Fruit fly (Drosophila melanogaster) whole organism, embryonic: ENCODE results near the gene Sfxn2.

Experiments
- Bgb ChIP-seq: fragments of 200-800 bp; sonication (Bioruptor generic); IDR thresholded peaks from 2 replicates; pipeline ENCODE4 v1.3.6; 2022; ENCODE audit warnings: missing biosample characterization, missing genetic modification characterization; ENCODE audit not compliant: partially characterized antibody
- CG10267 ChIP-seq: fragments of 200-800 bp; sonication (Bioruptor generic); optimal IDR thresholded peaks from 2 replicates; lab custom pipeline; 2018; ENCODE audit warnings: missing biosample characterization, mild to moderate bottlenecking, missing genetic modification characterization, moderate library complexity
- CG10366 ChIP-seq: fragments of 200-800 bp; sonication (Bioruptor generic); IDR thresholded peaks from 2 replicates; pipeline ENCODE4 v1.3.6; 2022; ENCODE audit warnings: missing biosample characterization, missing genetic modification characterization
- CG10654 ChIP-seq: fragments of 200-800 bp; sonication (Bioruptor generic); optimal IDR thresholded peaks from 2 replicates; lab custom pipeline; 2016; ENCODE audit warnings: missing biosample characterization, missing genetic modification characterization
- CG10959 ChIP-seq: fragments of 200-800 bp; sonication (Bioruptor generic); IDR thresholded peaks from 2 replicates; pipeline ENCODE4 v1.3.6; 2022; ENCODE audit warnings: missing biosample characterization, missing genetic modification characterization
- CG10979 ChIP-seq: fragments of 200-800 bp; sonication (Bioruptor generic); optimal IDR thresholded peaks from 2 replicates; lab custom pipeline; 2018; ENCODE audit warnings: missing biosample characterization, mild to moderate bottlenecking, missing genetic modification characterization, moderate library complexity
- CG12236 ChIP-seq: fragments of 200-800 bp; sonication (Bioruptor generic); optimal IDR thresholded peaks from 2 replicates; lab custom pipeline; 2016; ENCODE audit warnings: missing biosample characterization, missing genetic modification characterization
- CG12391 ChIP-seq: fragments of 200-800 bp; sonication (Bioruptor generic); optimal IDR thresholded peaks from 3 replicates; lab custom pipeline; 2018; ENCODE audit warnings: missing biosample characterization, mild to moderate bottlenecking, missing genetic modification characterization, moderate library complexity
- CG15269 ChIP-seq: fragments of 200-800 bp; sonication (Bioruptor generic); optimal IDR thresholded peaks from 2 replicates; lab custom pipeline; 2018; ENCODE audit warnings: missing biosample characterization, mild to moderate bottlenecking, missing genetic modification characterization, moderate library complexity
- CG17328 ChIP-seq: fragments of 200-800 bp; sonication (Bioruptor generic); IDR thresholded peaks from 2 replicates; pipeline ENCODE4 v1.3.6; 2022; ENCODE audit warnings: missing biosample characterization, missing genetic modification characterization
- CG17361 ChIP-seq: fragments of 200-800 bp; sonication (Bioruptor generic); IDR thresholded peaks from 3 replicates; pipeline ENCODE4 v1.3.6; 2022; ENCODE audit warnings: missing biosample characterization, missing genetic modification characterization
- CG17612 ChIP-seq: fragments of 200-800 bp; sonication (Bioruptor generic); IDR thresholded peaks from 2 replicates; pipeline ENCODE4 v1.3.6; 2022; ENCODE audit warnings: missing biosample characterization, missing genetic modification characterization
- CG2202 ChIP-seq: fragments of 200-800 bp; sonication (Bioruptor generic); optimal IDR thresholded peaks from 2 replicates; lab custom pipeline; 2018; ENCODE audit warnings: missing biosample characterization, mild to moderate bottlenecking, missing genetic modification characterization
- CG30403 ChIP-seq: fragments of 200-800 bp; sonication (Bioruptor generic); optimal IDR thresholded peaks from 3 replicates; lab custom pipeline; 2016; ENCODE audit warnings: missing biosample characterization, missing genetic modification characterization
- CG4820 ChIP-seq: fragments of 200-800 bp; sonication (Bioruptor generic); optimal IDR thresholded peaks from 3 replicates; lab custom pipeline; 2016; ENCODE audit warnings: missing biosample characterization, missing genetic modification characterization
- CG5953 ChIP-seq: fragments of 200-800 bp; sonication (Bioruptor generic); IDR thresholded peaks from 2 replicates; pipeline ENCODE4 v1.3.6; 2022; ENCODE audit warnings: missing biosample characterization, missing genetic modification characterization
- CG6765 ChIP-seq: fragments of 200-800 bp; sonication (Bioruptor generic); optimal IDR thresholded peaks from 3 replicates; lab custom pipeline; 2017; ENCODE audit warnings: missing biosample characterization, mild to moderate bottlenecking, missing genetic modification characterization
- CG6854 ChIP-seq: fragments of 200-800 bp; sonication (Bioruptor generic); optimal IDR thresholded peaks from 3 replicates; lab custom pipeline; 2017; ENCODE audit warnings: missing biosample characterization, mild to moderate bottlenecking, missing genetic modification characterization
- CG8924 ChIP-seq: fragments of 200-800 bp; optimal IDR thresholded peaks from 3 replicates; lab custom pipeline; 2019; ENCODE audit warnings: missing biosample characterization, mild to moderate bottlenecking, missing genetic modification characterization, moderate library complexity
- CHES-1-like ChIP-seq: fragments of 200-800 bp; sonication (Bioruptor generic); optimal IDR thresholded peaks from 2 replicates; lab custom pipeline; 2016; ENCODE audit warnings: missing biosample characterization, missing genetic modification characterization
- Camta ChIP-seq: fragments of 200-800 bp; sonication (Bioruptor generic); optimal IDR thresholded peaks from 2 replicates; lab custom pipeline; 2016; ENCODE audit warnings: missing biosample characterization, missing genetic modification characterization
- Fer1 ChIP-seq: fragments of 200-800 bp; sonication (Bioruptor generic); optimal IDR thresholded peaks from 2 replicates; lab custom pipeline; 2017; ENCODE audit warnings: missing biosample characterization, mild to moderate bottlenecking, missing genetic modification characterization
- Fer3 ChIP-seq: fragments of 200-800 bp; sonication (Bioruptor generic); optimal IDR thresholded peaks from 2 replicates; lab custom pipeline; 2018; ENCODE audit warnings: missing biosample characterization, mild to moderate bottlenecking, missing genetic modification characterization, moderate library complexity
- H15 ChIP-seq: fragments of 200-800 bp; sonication (Bioruptor generic); IDR thresholded peaks from 3 replicates; pipeline ENCODE4 v1.3.6; 2022; ENCODE audit warnings: missing biosample characterization, missing genetic modification characterization
- Lhr ChIP-seq: fragments of 200-800 bp; sonication (Bioruptor generic); optimal IDR thresholded peaks from 3 replicates; lab custom pipeline; 2017; ENCODE audit warnings: mild to moderate bottlenecking, missing biosample characterization, missing genetic modification reagents, missing genetic modification characterization
- Mrtf ChIP-seq: fragments of 200-800 bp; sonication (Bioruptor generic); IDR thresholded peaks from 3 replicates; pipeline ENCODE4 v1.3.6; 2022; ENCODE audit warnings: missing biosample characterization, missing genetic modification characterization
- Nf-YA ChIP-seq: fragments of 200-800 bp; sonication (Bioruptor generic); IDR thresholded peaks from 2 replicates; pipeline ENCODE4 v1.3.6; 2022; ENCODE audit warnings: missing biosample characterization, missing genetic modification characterization
- Sin3A ChIP-seq: fragments of >200 bp; optimal IDR thresholded peaks from 2 replicates; lab custom pipeline; 2018
- al ChIP-seq: fragments of 200-800 bp; sonication (Bioruptor generic); IDR thresholded peaks from 2 replicates; pipeline ENCODE4 v1.3.6; 2022; ENCODE audit warnings: missing biosample characterization, missing genetic modification characterization
- bigmax ChIP-seq: fragments of 200-800 bp; sonication (Bioruptor generic); optimal IDR thresholded peaks from 2 replicates; lab custom pipeline; 2018; ENCODE audit warnings: missing biosample characterization, mild to moderate bottlenecking, missing genetic modification characterization
- crol ChIP-seq: fragments of 200-800 bp; sonication (Bioruptor generic); IDR thresholded peaks from 2 replicates; pipeline ENCODE4 v1.3.6; 2022; ENCODE audit warnings: missing biosample characterization, missing genetic modification characterization
- eve ChIP-seq, 2 experiments: fragments of >200 bp; optimal IDR thresholded peaks; 2 replicates each; lab custom pipeline; 2017; ENCODE audit warnings: missing biosample characterization in 2 of 2, missing genetic modification characterization in 2 of 2
- ewg ChIP-seq: fragments of 200-800 bp; sonication (Bioruptor generic); optimal IDR thresholded peaks from 3 replicates; lab custom pipeline; 2017; ENCODE audit warnings: mild to moderate bottlenecking, missing biosample characterization, missing genetic modification reagents, missing genetic modification characterization
- gce ChIP-seq: fragments of 200-800 bp; sonication (Bioruptor generic); IDR thresholded peaks from 3 replicates; pipeline ENCODE4 v1.3.6; 2022; ENCODE audit warnings: missing biosample characterization, missing genetic modification characterization
- gcm ChIP-seq: fragments of 200-800 bp; sonication (Bioruptor generic); optimal IDR thresholded peaks from 2 replicates; lab custom pipeline; 2019; ENCODE audit warnings: missing biosample characterization, mild to moderate bottlenecking, missing genetic modification characterization, moderate library complexity
- her ChIP-seq: fragments of 200-800 bp; sonication (Bioruptor generic); optimal IDR thresholded peaks from 2 replicates; lab custom pipeline; 2016; ENCODE audit warnings: missing biosample characterization, missing genetic modification characterization
- maf-S ChIP-seq: fragments of 200-800 bp; sonication (Bioruptor generic); optimal IDR thresholded peaks from 2 replicates; lab custom pipeline; 2016; ENCODE audit warnings: missing biosample characterization, missing genetic modification characterization
- nau ChIP-seq: fragments of 200-800 bp; sonication (Bioruptor generic); optimal IDR thresholded peaks from 3 replicates; lab custom pipeline; 2017; ENCODE audit warnings: missing biosample characterization, mild to moderate bottlenecking, missing genetic modification characterization, missing genetic modification reagents
- nerfin-2 ChIP-seq: fragments of 200-800 bp; sonication (Bioruptor generic); IDR thresholded peaks from 2 replicates; pipeline ENCODE4 v1.3.6; 2022; ENCODE audit warnings: missing biosample characterization, missing genetic modification characterization; ENCODE audit not compliant: partially characterized antibody
- nmo ChIP-seq: fragments of 200-800 bp; sonication (Bioruptor generic); optimal IDR thresholded peaks from 2 replicates; lab custom pipeline; 2018; ENCODE audit warnings: missing biosample characterization, mild to moderate bottlenecking, missing genetic modification characterization, moderate library complexity
- oc ChIP-seq: fragments of 200-800 bp; sonication (Bioruptor generic); optimal IDR thresholded peaks from 2 replicates; lab custom pipeline; 2018; ENCODE audit warnings: missing biosample characterization, mild to moderate bottlenecking, missing genetic modification characterization, moderate library complexity
- pros ChIP-seq: fragments of 200-800 bp; sonication (Bioruptor generic); optimal IDR thresholded peaks from 3 replicates; lab custom pipeline; 2019; ENCODE audit warnings: missing biosample characterization, mild to moderate bottlenecking, missing genetic modification characterization, moderate library complexity
- psq ChIP-seq: fragments of 200-800 bp; sonication (Bioruptor generic); optimal IDR thresholded peaks from 2 replicates; lab custom pipeline; 2017; ENCODE audit warnings: missing biosample characterization, missing genetic modification characterization
- sd ChIP-seq: fragments of 200-800 bp; sonication (Bioruptor generic); optimal IDR thresholded peaks from 3 replicates; lab custom pipeline; 2018; ENCODE audit warnings: missing biosample characterization, mild to moderate bottlenecking, missing genetic modification characterization, moderate library complexity
- slp2 ChIP-seq: fragments of 200-800 bp; sonication (Bioruptor generic); optimal IDR thresholded peaks from 2 replicates; lab custom pipeline; 2016; ENCODE audit warnings: missing biosample characterization, missing genetic modification characterization
- sqz ChIP-seq: fragments of 200-800 bp; sonication (Bioruptor generic); optimal IDR thresholded peaks from 3 replicates; lab custom pipeline; 2018; ENCODE audit warnings: missing biosample characterization, mild to moderate bottlenecking, missing genetic modification characterization
- toy ChIP-seq: fragments of 200-800 bp; sonication (Bioruptor generic); IDR thresholded peaks from 2 replicates; pipeline ENCODE4 v1.3.6; 2022; ENCODE audit warnings: missing biosample characterization, missing genetic modification characterization
- ttk ChIP-seq: fragments of 200-800 bp; sonication (Bioruptor generic); IDR thresholded peaks from 2 replicates; pipeline ENCODE4 v2.1.2; 2022; ENCODE audit warnings: missing biosample characterization, missing genetic modification characterization
- unpg ChIP-seq: fragments of 200-800 bp; sonication (Bioruptor generic); optimal IDR thresholded peaks from 3 replicates; lab custom pipeline; 2018; ENCODE audit warnings: missing biosample characterization, mild to moderate bottlenecking, missing genetic modification characterization, moderate library complexity
- vvl ChIP-seq: fragments of 200-800 bp; sonication (Bioruptor generic); IDR thresholded peaks from 2 replicates; pipeline ENCODE4 v1.3.6; 2022; ENCODE audit warnings: missing biosample characterization, missing genetic modification characterization
- wor ChIP-seq: fragments of 200-800 bp; sonication (Bioruptor generic); IDR thresholded peaks from 2 replicates; pipeline ENCODE4 v1.3.6; 2022; ENCODE audit warnings: missing biosample characterization, missing genetic modification characterization
- zfh2 ChIP-seq: fragments of 200-800 bp; sonication (Bioruptor generic); optimal IDR thresholded peaks from 2 replicates; lab custom pipeline; 2016; ENCODE audit warnings: missing biosample characterization, missing genetic modification characterization

The Sfxn2 gene

dm6 chr3L:19035163-19035900, 27.6 kb upstream of the Sfxn2 start (continued):
- no peak for TF ChIP-seq Fer3 (tag; lab: Kevin White, UChicago)
- peak; percentile 25 for TF ChIP-seq CG10979 (tag; lab: Kevin White, UChicago)
- TF ChIP-seq ttk (GFP tag; lab: Robert Waterston, UW) = no peak
- TF ChIP-seq H15 (GFP tag; lab: Robert Waterston, UW) = no peak
- no peak for TF ChIP-seq Nf-YA (GFP tag; lab: Robert Waterston, UW)
- TF ChIP-seq CG30403 (GFP tag; lab: Kevin White, UChicago) = no peak
- no peak for TF ChIP-seq CG4820 (GFP tag; lab: Kevin White, UChicago)
- no peak for TF ChIP-seq slp2 (GFP tag; lab: Kevin White, UChicago)
- no peak for TF ChIP-seq wor
- TF ChIP-seq vvl (GFP tag; lab: Robert Waterston, UW) = no peak
- TF ChIP-seq toy (GFP tag; lab: Robert Waterston, UW) = no peak
- no peak for TF ChIP-seq CG5953 (GFP tag; lab: Robert Waterston, UW)
- TF ChIP-seq sqz (GFP tag; lab: Kevin White, UChicago) = no peak
- TF ChIP-seq Camta (GFP tag; lab: Kevin White, UChicago) = no peak
- no peak for TF ChIP-seq bigmax (GFP tag; lab: Kevin White, UChicago)
- TF ChIP-seq CG17328 = 0 out of 2 replicates have a peak, but pooled peaks have one; percentile 15
- no peak for TF ChIP-seq her (GFP tag; lab: Kevin White, UChicago)
- TF ChIP-seq nau (GFP tag; lab: Kevin White, UChicago) = no peak
- TF ChIP-seq maf-S = no peak
- no peak for TF ChIP-seq psq (GFP tag; lab: Kevin White, UChicago)
- no peak for TF ChIP-seq ewg (GFP tag; lab: Kevin White, UChicago)
- TF ChIP-seq CG6765 (GFP tag; lab: Kevin White, UChicago) = no peak
- TF ChIP-seq CHES-1-like = no peak
- TF ChIP-seq unpg (GFP tag; lab: Kevin White, UChicago) = no peak
- TF ChIP-seq crol (GFP tag; lab: Robert Waterston, UW) = peak; percentile 79
- no peak for TF ChIP-seq CG10366 (GFP tag; lab: Robert Waterston, UW)
- no peak for TF ChIP-seq CG10267 (tag; lab: Kevin White, UChicago)
- peak; percentile 29; the same call in 1 of the 3 replicates for TF ChIP-seq CG17361 (GFP tag; lab: Robert Waterston, UW)
- no peak for TF ChIP-seq CG6854 (GFP tag; lab: Kevin White, UChicago)
- no peak for TF ChIP-seq gce
- no peak for TF ChIP-seq Mrtf (GFP tag; lab: Robert Waterston, UW)
- peak; percentile 6 for TF ChIP-seq Fer1

- TF ChIP-seq Bgb (no peak), al (GFP tag; lab: Robert Waterston, UW) (no peak), CG2202 (no peak), CG10654 (GFP tag; lab: Kevin White, UChicago) (no peak), CG12236 (GFP tag; lab: Kevin White, UChicago) (no peak), sd (tag; lab: Kevin White, UChicago) (peak; percentile 94), gcm (peak; percentile 33), CG15269 (tag; lab: Kevin White, UChicago) (no peak), eve (GFP tag; optimal IDR thresholded peaks at IDR 0.05; lab: Kevin White, UChicago) (no peak), nerfin-2 (no peak), CG10959 (no peak), Sin3A (lab: Kevin White, UChicago) (no peak), Lhr (GFP tag; lab: Kevin White, UChicago) (no peak), pros (GFP tag; lab: Kevin White, UChicago) (no peak), CG8924 (no peak), zfh2 (GFP tag; lab: Kevin White, UChicago) (no peak), CG12391 (tag; lab: Kevin White, UChicago) (no peak), CG17612 (no peak), nmo (GFP tag; lab: Kevin White, UChicago) (no peak), oc (peak; percentile 89)
Measured at dm6 chr3L:19036119-19036518, 26.8 kb upstream of the Sfxn2 start.
